Worm (Caenorhabditis elegans) whole organism, L3 larva: ENCODE results near the gene C18H7.1.

Experiments used
- ama-1 ChIP-seq: fragments of 150-350 bp; optimal IDR thresholded peaks from 2 replicates; lab custom pipeline; 2018
- fkh-10 ChIP-seq: sonication (generic microtip); optimal IDR thresholded peaks from 2 replicates; lab custom pipeline; 2017; ENCODE audit warnings: missing biosample characterization, missing genetic modification reagents, missing genetic modification characterization
- lin-15B ChIP-seq: fragments of 150-350 bp; optimal IDR thresholded peaks from 2 replicates; lab custom pipeline; 2014; ENCODE audit warnings: missing biosample characterization, missing genetic modification characterization
- skn-1 ChIP-seq: fragments of 150-350 bp; optimal IDR thresholded peaks from 2 replicates; lab custom pipeline; 2014; ENCODE audit warnings: missing biosample characterization, missing genetic modification characterization
- snpc-4 ChIP-seq: fragments of 150-350 bp; optimal IDR thresholded peaks from 2 replicates; lab custom pipeline; 2014; ENCODE audit warnings: missing biosample characterization, missing genetic modification characterization
- ztf-4 ChIP-seq: fragments of 150-350 bp; optimal IDR thresholded peaks from 2 replicates; lab custom pipeline; 2014; ENCODE audit warnings: missing biosample characterization, missing genetic modification characterization

- TF ChIP-seq skn-1 (tag; lab: Kevin White, UChicago) = no peak
- TF ChIP-seq ama-1 (lab: Kevin White, UChicago) = no peak
- no peak for TF ChIP-seq lin-15B (tag; lab: Kevin White, UChicago)
- TF ChIP-seq fkh-10 = no peak
- TF ChIP-seq ztf-4 (tag; lab: Kevin White, UChicago) = no peak
- TF ChIP-seq snpc-4 (tag; lab: Kevin White, UChicago) = no peak
Observed at ce11 chrIV:670455-670854, 55.1 kb downstream of the C18H7.1 start, which contains the start of gene K11H12.11.
